Worm (Caenorhabditis elegans) whole organism, L4 larva: ENCODE results near the gene T02H6.8.

Experiments
- D1046.2 ChIP-seq: fragments of 200-800 bp; sonication (Bioruptor generic); IDR thresholded peaks from 2 replicates; pipeline ENCODE4 v1.3.6; 2022; ENCODE audit warnings: missing genetic modification characterization, missing compliant biosample characterization
- F26F4.8 ChIP-seq: fragments of 200-800 bp; sonication (Bioruptor generic); conservative IDR thresholded peaks from 2 replicates; pipeline ENCODE4 v1.3.6; 2022; ENCODE audit warnings: missing genetic modification characterization, missing compliant biosample characterization
- F37D6.2 ChIP-seq: sonication (generic microtip); optimal IDR thresholded peaks from 2 replicates; lab custom pipeline; 2016; ENCODE audit warnings: mild to moderate bottlenecking, missing genetic modification characterization, missing compliant biosample characterization
- F44E2.7 ChIP-seq: fragments of 200-800 bp; sonication (Bioruptor generic); IDR thresholded peaks from 2 replicates; pipeline ENCODE4 v2.1.2; 2022; ENCODE audit warnings: missing genetic modification characterization, missing compliant biosample characterization
- F49E8.2 ChIP-seq: sonication (generic microtip); optimal IDR thresholded peaks from 2 replicates; lab custom pipeline; 2016; ENCODE audit warnings: missing compliant biosample characterization, mild to moderate bottlenecking, missing genetic modification characterization, borderline replicate concordance
- R02D3.7 ChIP-seq: fragments of 150-350 bp; sonication (generic microtip); optimal IDR thresholded peaks from 3 replicates; lab custom pipeline; 2014; ENCODE audit warnings: missing biosample characterization, missing genetic modification characterization
- T26A8.4 ChIP-seq: fragments of 200-800 bp; sonication (Bioruptor generic); IDR thresholded peaks from 2 replicates; pipeline ENCODE4 v1.3.6; 2022; ENCODE audit warnings: missing genetic modification characterization, missing compliant biosample characterization
- Y105C5A.15 ChIP-seq: fragments of 200-800 bp; sonication (Bioruptor generic); IDR thresholded peaks from 2 replicates; pipeline ENCODE4 v1.3.6; 2022; ENCODE audit warnings: missing genetic modification characterization, missing compliant biosample characterization
- Y48G9A.11 ChIP-seq: fragments of 200-800 bp; sonication (Bioruptor generic); IDR thresholded peaks from 2 replicates; pipeline ENCODE4 v1.3.6; 2022; ENCODE audit warnings: missing genetic modification reagents, missing genetic modification characterization, missing compliant biosample characterization
- Y75B8A.6 ChIP-seq: fragments of 200-800 bp; sonication (Bioruptor generic); IDR thresholded peaks from 2 replicates; pipeline ENCODE4 v1.3.6; 2022; ENCODE audit warnings: missing genetic modification reagents, missing genetic modification characterization, missing compliant biosample characterization
- arid-1 ChIP-seq: fragments of 200-800 bp; sonication (Bioruptor generic); conservative IDR thresholded peaks from 2 replicates; pipeline ENCODE4 v1.3.6; 2022; ENCODE audit warnings: missing genetic modification reagents, missing genetic modification characterization, missing compliant biosample characterization
- ceh-44 ChIP-seq: fragments of 200-800 bp; sonication (Bioruptor generic); IDR thresholded peaks from 2 replicates; pipeline ENCODE4 v1.3.6; 2022; ENCODE audit warnings: missing genetic modification reagents, missing genetic modification characterization, missing compliant biosample characterization
- daf-12 ChIP-seq: fragments of 150-350 bp; optimal IDR thresholded peaks from 2 replicates; lab custom pipeline; 2014; ENCODE audit warnings: missing biosample characterization, missing genetic modification reagents, missing genetic modification characterization
- dmd-6 ChIP-seq: fragments of 200-800 bp; sonication (Bioruptor generic); IDR thresholded peaks from 2 replicates; pipeline ENCODE4 v1.3.6; 2022; ENCODE audit warnings: missing genetic modification reagents, missing genetic modification characterization, missing compliant biosample characterization
- dmd-8 ChIP-seq: fragments of 200-800 bp; sonication (Bioruptor generic); IDR thresholded peaks from 2 replicates; pipeline ENCODE4 v1.3.6; 2022; ENCODE audit warnings: missing genetic modification characterization, missing compliant biosample characterization
- egl-43 ChIP-seq: fragments of 200-800 bp; sonication (Bioruptor generic); IDR thresholded peaks from 2 replicates; pipeline ENCODE4 v1.3.6; 2022; ENCODE audit warnings: missing genetic modification reagents, missing genetic modification characterization, missing compliant biosample characterization
- jun-1 ChIP-seq: fragments of 150-350 bp; optimal IDR thresholded peaks from 2 replicates; lab custom pipeline; 2014; ENCODE audit warnings: missing biosample characterization, missing genetic modification reagents, missing genetic modification characterization
- lim-7 ChIP-seq: fragments of 200-800 bp; sonication (Bioruptor generic); IDR thresholded peaks from 2 replicates; pipeline ENCODE4 v1.3.6; 2022; ENCODE audit warnings: missing genetic modification characterization, missing compliant biosample characterization
- lin-29 ChIP-seq: fragments of 200-800 bp; sonication (Bioruptor generic); IDR thresholded peaks from 2 replicates; pipeline ENCODE4 v1.3.6; 2022; ENCODE audit warnings: missing genetic modification reagents, missing genetic modification characterization, missing compliant biosample characterization
- lin-38 ChIP-seq: fragments of 200-800 bp; sonication (Bioruptor generic); IDR thresholded peaks from 2 replicates; pipeline ENCODE4 v1.3.6; 2022; ENCODE audit warnings: missing genetic modification reagents, missing genetic modification characterization, missing compliant biosample characterization
- madf-5 ChIP-seq, 2 experiments: fragments of 200-800 bp; sonication (Bioruptor generic); IDR thresholded peaks; 2 replicates each; pipeline ENCODE4 v1.3.6; 2022; ENCODE audit warnings: missing compliant biosample characterization in 2 of 2, missing genetic modification characterization in 2 of 2
- madf-9 ChIP-seq: fragments of 200-800 bp; sonication (Bioruptor generic); conservative IDR thresholded peaks from 2 replicates; pipeline ENCODE4 v1.3.6; 2022; ENCODE audit warnings: missing genetic modification reagents, missing genetic modification characterization, missing compliant biosample characterization
- mdl-1 ChIP-seq, 2 experiments: fragments of 150-350 bp in 1 of 2; sonication (generic microtip) in 1 of 2; optimal IDR thresholded peaks; 2 replicates each; lab custom pipeline; 2014 to 2017; ENCODE audit warnings: missing biosample characterization in 2 of 2, missing genetic modification characterization in 2 of 2
- mdt-29 ChIP-seq: fragments of 200-800 bp; sonication (Bioruptor generic); IDR thresholded peaks from 2 replicates; pipeline ENCODE4 v1.3.6; 2022; ENCODE audit warnings: missing genetic modification reagents, missing genetic modification characterization, missing compliant biosample characterization
- mep-1 ChIP-seq: fragments of 150-350 bp; sonication (generic microtip); optimal IDR thresholded peaks from 3 replicates; lab custom pipeline; 2014; ENCODE audit warnings: missing biosample characterization, missing genetic modification characterization
- mxl-2 ChIP-seq: fragments of 200-800 bp; sonication (Bioruptor generic); conservative IDR thresholded peaks from 2 replicates; pipeline ENCODE4 v1.3.6; 2022; ENCODE audit warnings: missing genetic modification reagents, missing genetic modification characterization, missing compliant biosample characterization
- nhr-111 ChIP-seq: fragments of 200-800 bp; sonication (Bioruptor generic); optimal IDR thresholded peaks from 2 replicates; lab custom pipeline; 2018; ENCODE audit warnings: mild to moderate bottlenecking, missing genetic modification characterization, missing compliant biosample characterization
- nhr-42 ChIP-seq: fragments of 200-800 bp; sonication (Bioruptor generic); IDR thresholded peaks from 2 replicates; pipeline ENCODE4 v1.3.6; 2022; ENCODE audit warnings: missing genetic modification characterization, missing compliant biosample characterization
- pha-4 ChIP-seq, 2 experiments: fragments of 150-350 bp in 1 of 2; fragments of 200-800 bp in 1 of 2; sonication (Bioruptor generic) in 1 of 2; IDR thresholded peaks in 1 of 2; optimal IDR thresholded peaks in 1 of 2; 2 replicates each; pipeline versions ENCODE4 v1.3.6 to Lab custom; 2014 to 2022; ENCODE audit warnings: missing genetic modification characterization in 2 of 2, missing genetic modification reagents in 2 of 2, missing biosample characterization in 1 of 2, missing compliant biosample characterization in 1 of 2
- saeg-2 ChIP-seq: fragments of 200-800 bp; sonication (Bioruptor generic); IDR thresholded peaks from 2 replicates; pipeline ENCODE4 v1.3.6; 2022; ENCODE audit warnings: missing genetic modification reagents, missing genetic modification characterization, missing compliant biosample characterization
- set-16 ChIP-seq: fragments of 200-800 bp; sonication (Bioruptor generic); IDR thresholded peaks from 2 replicates; pipeline ENCODE4 v1.3.6; 2022; ENCODE audit warnings: missing genetic modification reagents, missing genetic modification characterization, missing compliant biosample characterization
- snpc-1.2 ChIP-seq: fragments of 200-800 bp; sonication (Bioruptor generic); IDR thresholded peaks from 2 replicates; pipeline ENCODE4 v1.3.6; 2022; ENCODE audit warnings: missing genetic modification reagents, missing genetic modification characterization, missing compliant biosample characterization
- spr-3 ChIP-seq: fragments of 200-800 bp; sonication (Bioruptor generic); optimal IDR thresholded peaks from 2 replicates; lab custom pipeline; 2018; ENCODE audit warnings: mild to moderate bottlenecking, missing genetic modification characterization, missing compliant biosample characterization
- tra-1 ChIP-seq: fragments of 200-800 bp; sonication (Bioruptor generic); IDR thresholded peaks from 2 replicates; pipeline ENCODE4 v1.3.6; 2022; ENCODE audit warnings: missing genetic modification reagents, missing genetic modification characterization, missing compliant biosample characterization
- zfp-3 ChIP-seq: fragments of 200-800 bp; sonication (Bioruptor generic); conservative IDR thresholded peaks from 2 replicates; pipeline ENCODE4 v1.3.6; 2022; ENCODE audit warnings: missing genetic modification reagents, missing genetic modification characterization, missing compliant biosample characterization

Gene T02H6.8

DNA sequence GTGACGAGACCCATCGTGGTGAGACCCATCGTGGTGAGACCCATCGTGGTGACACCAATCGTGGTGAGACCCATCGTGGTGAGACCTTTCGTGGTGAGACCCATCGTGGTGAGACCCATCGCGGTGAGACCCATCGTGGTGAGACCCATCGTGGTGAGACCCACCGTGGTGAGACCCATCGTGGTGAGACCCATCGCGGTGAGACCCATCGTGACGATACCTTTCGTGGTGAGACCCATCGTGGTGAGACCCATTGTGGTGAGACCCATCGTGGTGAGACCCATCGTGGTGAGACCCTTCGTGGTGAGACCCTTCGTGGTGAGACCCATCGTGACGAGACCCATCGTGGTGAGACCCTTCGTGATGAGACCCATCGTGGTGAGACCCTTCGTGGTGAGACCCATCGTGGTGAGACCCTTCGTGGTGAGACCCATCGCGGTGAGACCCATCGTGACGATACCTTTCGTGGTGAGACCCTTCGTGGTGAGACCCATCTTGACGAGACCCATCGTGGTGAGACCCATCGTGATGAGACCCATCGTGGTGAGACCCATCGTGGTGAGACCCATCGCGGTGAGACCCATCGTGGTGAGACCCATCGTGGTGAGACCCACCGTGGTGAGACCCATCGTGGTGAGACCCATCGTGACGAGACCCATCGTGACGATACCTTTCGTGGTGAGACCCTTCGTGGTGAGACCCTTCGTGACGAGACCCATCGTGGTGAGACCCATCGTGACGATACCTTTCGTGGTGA, 16.3 kb downstream of the T02H6.8 start:
- TF ChIP-seq dmd-8 (GFP tag; lab: Robert Waterston, UW) (peak; percentile 73; the same call in 1 of the 2 replicates), Y75B8A.6 (GFP tag; lab: Robert Waterston, UW) (peak; percentile 59; the same call in 1 of the 2 replicates), nhr-42 (GFP tag; lab: Robert Waterston, UW) (peak; percentile 64; the same call in 1 of the 2 replicates), mdt-29 (GFP tag; lab: Robert Waterston, UW) (peak; percentile 55; the same call in 1 of the 2 replicates), Y48G9A.11 (GFP tag; lab: Robert Waterston, UW) (peak; percentile 17; the same call in 1 of the 2 replicates), set-16 (peak; percentile 91), madf-9 (GFP tag; lab: Robert Waterston, UW) (peak; percentile 69), ceh-44 (GFP tag; lab: Robert Waterston, UW) (peak; percentile 63; the same call in 1 of the 2 replicates), F26F4.8 (peak; percentile 85; the same call in 1 of the 2 replicates), mxl-2 (GFP tag; lab: Robert Waterston, UW) (peak; percentile 50; the same call in 1 of the 2 replicates), zfp-3 (GFP tag; lab: Robert Waterston, UW) (0 out of 2 replicates have a peak, but pooled peaks have one; percentile 20), tra-1 (GFP tag; lab: Robert Waterston, UW) (0 out of 2 replicates have a peak, but pooled peaks have one; percentile 7), arid-1 (GFP tag; lab: Robert Waterston, UW) (peak; percentile 54; the same call in 1 of the 2 replicates), egl-43 (GFP tag; lab: Robert Waterston, UW) (peak; percentile 75), D1046.2 (GFP tag; lab: Robert Waterston, UW) (peak; percentile 77; the same call in 1 of the 2 replicates), Y105C5A.15 (GFP tag; lab: Robert Waterston, UW) (peak; percentile 77; the same call in 1 of the 2 replicates), madf-5 (GFP tag; IDR thresholded peaks at IDR 0.05; lab: Robert Waterston, UW) (peak; percentile 81 to 89; a peak in 3 of 4 replicates), dmd-6 (GFP tag; lab: Robert Waterston, UW) (peak; percentile 16; the same call in 1 of the 2 replicates), lim-7 (GFP tag; lab: Robert Waterston, UW) (peak; percentile 87), F44E2.7 (GFP tag; lab: Robert Waterston, UW) (peak; percentile 83), T26A8.4 (GFP tag; lab: Robert Waterston, UW) (peak; percentile 53; the same call in 1 of the 2 replicates), snpc-1.2 (0 out of 2 replicates have a peak, but pooled peaks have one; percentile 36)

DNA sequence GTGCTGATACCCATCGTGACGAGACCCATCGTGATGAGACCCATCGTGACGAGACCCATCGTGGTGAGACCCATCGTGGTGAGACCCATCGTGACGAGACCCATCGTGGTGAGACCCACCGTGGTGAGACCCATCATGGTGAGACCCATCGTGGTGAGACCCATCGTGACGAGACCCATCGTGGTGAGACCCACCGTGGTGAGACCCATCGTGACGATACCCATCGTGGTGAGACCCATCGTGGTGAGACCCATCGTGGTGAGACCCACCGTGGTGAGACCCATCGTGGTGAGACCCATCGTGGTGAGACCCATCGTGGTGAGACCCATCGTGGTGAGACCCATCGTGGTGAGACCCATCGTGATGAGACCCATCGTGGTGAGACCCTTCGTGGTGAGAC, 17.8 kb downstream of the T02H6.8 start:
- TF ChIP-seq D1046.2 (GFP tag; lab: Robert Waterston, UW): 0 out of 2 replicates have a peak, but pooled peaks have one; percentile 12
- peak; percentile 44; the same call in 1 of the 2 replicates for TF ChIP-seq dmd-8 (GFP tag; lab: Robert Waterston, UW)
- TF ChIP-seq ceh-44 (GFP tag; lab: Robert Waterston, UW): 0 out of 2 replicates have a peak, but pooled peaks have one; percentile 13
- 0 out of 2 replicates have a peak, but pooled peaks have one; percentile 33 for TF ChIP-seq saeg-2 (GFP tag; lab: Robert Waterston, UW)
- TF ChIP-seq egl-43 (GFP tag; lab: Robert Waterston, UW): peak; percentile 59; the same call in 1 of the 2 replicates
- TF ChIP-seq set-16: peak; percentile 73
- peak; percentile 42; the same call in 1 of the 2 replicates for TF ChIP-seq lim-7 (GFP tag; lab: Robert Waterston, UW)

- TF ChIP-seq nhr-111 (no peak), R02D3.7 (tag; lab: Kevin White, UChicago) (no peak), F37D6.2 (tag; lab: Kevin White, UChicago) (no peak), mep-1 (tag; lab: Kevin White, UChicago) (no peak), daf-12 (tag; lab: Kevin White, UChicago) (no peak), spr-3 (GFP tag; lab: Kevin White, UChicago) (no peak), lin-38 (GFP tag; lab: Robert Waterston, UW) (no peak), arid-1 (GFP tag; lab: Robert Waterston, UW) (no peak), mdl-1 (tag; optimal IDR thresholded peaks at IDR 0.05; lab: Kevin White, UChicago) (no peak), pha-4 (GFP tag; IDR thresholded peaks at IDR 0.05; lab: Robert Waterston, UW) (no peak), pha-4 (tag; optimal IDR thresholded peaks at IDR 0.05; lab: Kevin White, UChicago) (no peak), F49E8.2 (tag; lab: Kevin White, UChicago) (no peak), nhr-42 (GFP tag; lab: Robert Waterston, UW) (no peak), jun-1 (tag; lab: Kevin White, UChicago) (no peak), lin-29 (GFP tag; lab: Robert Waterston, UW) (no peak)
Observed at ce11 chrII:701025-701370, 20.4 kb downstream of the T02H6.8 start, which contains the start of gene T02H6.11. T02H6.11 (minus strand) TSS chrII:701125.
